Fruit fly (Drosophila melanogaster): ENCODE results near the gene CG5021.

DNA sequence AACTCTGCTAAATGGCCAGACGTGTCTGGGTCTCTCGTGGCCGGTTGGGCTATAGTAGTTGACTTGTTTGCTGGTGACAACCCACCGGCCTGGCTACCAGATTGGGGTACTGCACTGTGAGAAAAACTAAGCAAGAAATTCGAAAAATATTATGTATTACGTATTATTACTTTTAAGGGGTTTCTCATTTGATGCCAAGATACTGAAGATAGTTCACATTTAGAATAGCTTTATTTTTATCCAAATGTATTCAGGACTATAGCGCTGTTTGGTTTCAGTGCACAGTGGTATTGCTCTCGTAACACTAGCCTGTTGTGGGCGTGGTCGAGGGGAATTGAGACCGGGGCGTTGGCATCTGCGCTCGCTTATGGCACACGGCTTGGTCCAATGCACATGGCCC is 45.9 kb upstream of the CG5021 start:
- TF ChIP-seq psq (optimal IDR thresholded peaks at IDR 0.05) (no peak), pan (optimal IDR thresholded peaks at IDR 0.05) (no peak), Dll (optimal IDR thresholded peaks at IDR 0.05) (no peak), usp (GFP tag; optimal IDR thresholded peaks at IDR 0.05) (no peak)
